Worm (Caenorhabditis elegans) whole organism, L2 larva: ENCODE data around the gene C16D9.5.

ENCODE experiments used
- C34F6.9 ChIP-seq: fragments of 150-350 bp; optimal IDR thresholded peaks from 2 replicates; lab custom pipeline; 2014; ENCODE audit warnings: missing biosample characterization, missing genetic modification characterization
- R02D3.7 ChIP-seq: fragments of 150-350 bp; optimal IDR thresholded peaks from 2 replicates; lab custom pipeline; 2014; ENCODE audit warnings: missing biosample characterization, missing genetic modification characterization
- ZK546.5 ChIP-seq: sonication (generic microtip); optimal IDR thresholded peaks from 2 replicates; lab custom pipeline; 2017; ENCODE audit warnings: missing biosample characterization, missing genetic modification characterization
- aly-2 ChIP-seq: fragments of 150-350 bp; optimal IDR thresholded peaks from 2 replicates; lab custom pipeline; 2014; ENCODE audit warnings: missing biosample characterization, missing genetic modification characterization
- ama-1 ChIP-seq: fragments of 150-350 bp; optimal IDR thresholded peaks from 2 replicates; lab custom pipeline; 2018; ENCODE audit warnings: inconsistent platforms
- blmp-1 ChIP-seq: sonication (generic microtip); optimal IDR thresholded peaks from 2 replicates; lab custom pipeline; 2017; ENCODE audit warnings: missing genetic modification characterization, mild to moderate bottlenecking, missing compliant biosample characterization, antibody characterized with exemption, moderate library complexity; ENCODE audit not compliant: insufficient read depth
- ceh-16 ChIP-seq: fragments of 150-350 bp; optimal IDR thresholded peaks from 2 replicates; lab custom pipeline; 2014; ENCODE audit warnings: missing biosample characterization, missing genetic modification characterization
- crh-2 ChIP-seq: sonication (generic microtip); optimal IDR thresholded peaks from 2 replicates; lab custom pipeline; 2017; ENCODE audit warnings: missing biosample characterization, missing genetic modification characterization
- dmd-4 ChIP-seq: sonication (generic microtip); optimal IDR thresholded peaks from 2 replicates; lab custom pipeline; 2017; ENCODE audit warnings: missing biosample characterization, missing genetic modification characterization
- egl-27 ChIP-seq: sonication (generic microtip); optimal IDR thresholded peaks from 3 replicates; lab custom pipeline; 2017; ENCODE audit warnings: missing biosample characterization, missing genetic modification reagents, missing genetic modification characterization
- elt-1 ChIP-seq: fragments of 150-350 bp; optimal IDR thresholded peaks from 2 replicates; lab custom pipeline; 2014; ENCODE audit warnings: missing biosample characterization, missing genetic modification characterization
- elt-3 ChIP-seq: sonication (generic microtip); optimal IDR thresholded peaks from 2 replicates; lab custom pipeline; 2017; ENCODE audit warnings: missing biosample characterization, missing genetic modification characterization
- lin-11 ChIP-seq: fragments of 150-350 bp; sonication (generic microtip); optimal IDR thresholded peaks from 2 replicates; lab custom pipeline; 2014; ENCODE audit warnings: missing biosample characterization, missing genetic modification characterization, inconsistent platforms, mixed read lengths
- lin-13 ChIP-seq: fragments of 150-350 bp; optimal IDR thresholded peaks from 2 replicates; lab custom pipeline; 2014; ENCODE audit warnings: missing biosample characterization, missing genetic modification reagents, missing genetic modification characterization
- lsy-2 ChIP-seq, 2 experiments: fragments of 150-350 bp in 1 of 2; sonication (generic microtip) in 1 of 2; optimal IDR thresholded peaks; 2 replicates each; lab custom pipeline; 2014 to 2017; ENCODE audit warnings: missing biosample characterization in 2 of 2, missing genetic modification characterization in 2 of 2
- mab-5 ChIP-seq: fragments of 150-350 bp; optimal IDR thresholded peaks from 2 replicates; lab custom pipeline; 2014; ENCODE audit warnings: missing biosample characterization, missing genetic modification characterization
- nhr-12 ChIP-seq: fragments of 150-350 bp; optimal IDR thresholded peaks from 2 replicates; lab custom pipeline; 2014; ENCODE audit warnings: missing biosample characterization, missing genetic modification characterization
- nhr-129 ChIP-seq: fragments of 150-350 bp; optimal IDR thresholded peaks from 2 replicates; lab custom pipeline; 2014; ENCODE audit warnings: missing biosample characterization, missing genetic modification characterization
- nhr-21 ChIP-seq: fragments of 150-350 bp; optimal IDR thresholded peaks from 2 replicates; lab custom pipeline; 2014; ENCODE audit warnings: missing biosample characterization, missing genetic modification characterization
- nhr-23 ChIP-seq: fragments of 150-350 bp; optimal IDR thresholded peaks from 2 replicates; lab custom pipeline; 2014; ENCODE audit warnings: missing biosample characterization, missing genetic modification reagents, missing genetic modification characterization
- nhr-237 ChIP-seq: fragments of 150-350 bp; optimal IDR thresholded peaks from 2 replicates; lab custom pipeline; 2014; ENCODE audit warnings: missing biosample characterization, missing genetic modification characterization
- nhr-25 ChIP-seq: fragments of 150-350 bp; sonication (generic microtip); optimal IDR thresholded peaks from 3 replicates; lab custom pipeline; 2014; ENCODE audit warnings: missing biosample characterization, missing genetic modification characterization
- nhr-6 ChIP-seq: fragments of 150-350 bp; optimal IDR thresholded peaks from 2 replicates; lab custom pipeline; 2014; ENCODE audit warnings: missing biosample characterization, missing genetic modification characterization
- nhr-77 ChIP-seq: fragments of 150-350 bp; optimal IDR thresholded peaks from 2 replicates; lab custom pipeline; 2014; ENCODE audit warnings: missing biosample characterization, missing genetic modification characterization
- sem-4 ChIP-seq: fragments of 150-350 bp; optimal IDR thresholded peaks from 2 replicates; lab custom pipeline; 2014; ENCODE audit warnings: missing biosample characterization, missing genetic modification reagents, missing genetic modification characterization
- skn-1 ChIP-seq: sonication (generic microtip); optimal IDR thresholded peaks from 2 replicates; lab custom pipeline; 2017; ENCODE audit warnings: missing biosample characterization, missing genetic modification characterization
- sma-3 ChIP-seq: sonication (generic microtip); optimal IDR thresholded peaks from 2 replicates; lab custom pipeline; 2016; ENCODE audit warnings: missing genetic modification reagents, missing genetic modification characterization, missing compliant biosample characterization
- sma-9 ChIP-seq, 2 experiments: fragments of 150-350 bp in 1 of 2; sonication (generic microtip) in 1 of 2; optimal IDR thresholded peaks; 2 replicates each; lab custom pipeline; 2014 to 2016; ENCODE audit warnings: missing genetic modification characterization in 2 of 2, mild to moderate bottlenecking in 1 of 2, missing biosample characterization in 1 of 2, missing compliant biosample characterization in 1 of 2, missing genetic modification reagents in 1 of 2, moderate library complexity in 1 of 2
- unc-39 ChIP-seq: fragments of 150-350 bp; optimal IDR thresholded peaks from 2 replicates; lab custom pipeline; 2014; ENCODE audit warnings: missing biosample characterization, missing genetic modification characterization
- unc-55 ChIP-seq: fragments of 150-350 bp; sonication (generic microtip); optimal IDR thresholded peaks from 3 replicates; lab custom pipeline; 2014; ENCODE audit warnings: missing biosample characterization, missing genetic modification reagents, missing genetic modification characterization
- zag-1 ChIP-seq: fragments of 150-350 bp; optimal IDR thresholded peaks from 2 replicates; lab custom pipeline; 2014; ENCODE audit warnings: missing biosample characterization, missing genetic modification characterization
- ztf-11 ChIP-seq: sonication (generic microtip); optimal IDR thresholded peaks from 2 replicates; lab custom pipeline; 2017; ENCODE audit warnings: missing biosample characterization, missing genetic modification characterization

C16D9.5 gene

DNA sequence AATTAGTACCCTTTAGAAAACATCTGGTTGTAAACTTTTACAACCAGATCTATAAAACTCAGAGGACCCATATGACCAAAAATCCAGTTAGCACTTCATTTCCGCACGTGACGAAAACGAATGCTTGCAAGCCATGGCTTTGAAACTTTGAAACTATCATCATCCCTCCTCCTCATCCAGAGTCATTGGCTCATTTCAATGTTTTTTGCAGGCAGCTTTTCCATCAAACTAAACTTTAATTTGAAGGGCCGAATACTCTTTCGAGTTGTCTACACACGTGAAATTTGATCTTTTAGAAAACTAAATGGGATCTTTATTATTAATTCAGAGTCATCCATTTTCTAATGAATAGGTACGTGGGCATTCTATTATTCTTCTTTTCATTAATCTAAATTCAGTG, 16.9 kb upstream of the C16D9.5 start:
- TF ChIP-seq mab-5 (tag; lab: Kevin White, UChicago) (no peak), sma-3 (no peak), lin-11 (tag; lab: Kevin White, UChicago) (no peak), ztf-11 (no peak), blmp-1 (no peak), elt-3 (tag; lab: Kevin White, UChicago) (no peak), unc-39 (no peak), R02D3.7 (tag; lab: Kevin White, UChicago) (no peak), egl-27 (tag; lab: Kevin White, UChicago) (no peak), sem-4 (tag; lab: Kevin White, UChicago) (no peak), elt-1 (tag; lab: Kevin White, UChicago) (no peak)
- TF ChIP-seq, all 48 proteins: peak for 0

DNA sequence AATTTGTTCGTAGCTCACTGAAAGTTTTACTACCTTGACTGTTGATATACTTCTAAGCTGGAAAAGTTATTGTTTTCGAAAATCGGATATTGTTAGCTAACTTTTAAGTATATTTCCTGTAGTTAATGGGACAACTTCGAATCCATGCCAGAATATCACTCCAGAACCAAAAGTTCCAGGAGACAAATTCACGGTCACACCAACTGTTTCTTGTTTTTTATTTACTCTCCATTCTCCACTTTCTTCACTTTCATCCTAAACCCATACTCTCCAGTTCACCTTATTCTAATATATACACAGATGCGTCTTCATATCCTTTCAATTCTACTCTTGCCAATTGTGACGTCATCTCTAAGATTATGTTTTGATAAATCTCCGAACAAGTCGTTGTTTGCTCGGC, 13.7 kb upstream of the C16D9.5 start, which contains the start of gene C16D9.1:
Gene C16D9.1 (plus strand): TSS at position 301 of the 400 bp plus-strand sequence.
- no peak for TF ChIP-seq nhr-129 (tag; lab: Kevin White, UChicago)

DNA sequence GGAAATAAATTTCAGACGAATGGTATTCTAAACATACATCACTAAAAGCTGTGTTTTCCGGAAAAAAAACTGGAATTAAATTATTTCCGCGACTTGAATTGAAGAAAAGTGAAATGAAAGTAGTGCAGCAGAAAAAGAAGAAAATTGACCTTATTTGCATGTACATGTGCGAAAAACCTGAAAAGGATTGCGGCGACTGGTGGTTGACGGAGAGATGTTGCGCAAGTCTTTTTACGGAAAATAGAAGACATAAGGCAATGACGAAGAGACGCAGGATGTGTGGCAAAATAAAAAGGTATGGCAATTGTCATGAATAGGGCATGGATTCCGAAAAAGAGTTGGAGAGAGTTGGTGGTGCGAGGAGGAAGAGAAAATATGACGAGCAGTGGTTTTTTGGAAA, 9.6 kb upstream of the C16D9.5 start:
- TF ChIP-seq zag-1 (tag; lab: Kevin White, UChicago) (no peak), elt-1 (tag; lab: Kevin White, UChicago) (no peak), unc-39 (no peak), unc-55 (GFP tag; lab: Kevin White, UChicago) (no peak), ceh-16 (tag; lab: Kevin White, UChicago) (no peak)

DNA sequence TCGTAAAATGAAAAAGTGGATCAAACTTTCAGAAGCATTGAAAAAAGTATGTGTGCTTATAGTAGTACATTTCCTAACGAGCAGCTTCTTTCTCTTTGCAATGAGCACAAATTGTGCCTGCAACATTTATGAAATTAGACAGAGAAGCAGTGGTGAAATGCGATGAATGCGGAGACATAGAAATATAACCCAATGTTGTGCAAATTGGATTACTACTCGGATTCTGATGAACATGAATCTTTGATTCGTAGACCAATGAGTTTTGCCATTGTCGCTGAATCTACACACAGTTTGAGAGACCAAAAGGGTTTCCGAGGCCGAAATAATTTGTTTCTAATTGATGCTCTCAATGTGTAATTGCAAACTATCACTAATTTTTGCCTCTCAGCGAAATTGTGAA, 8.6 kb upstream of the C16D9.5 start:
- TF ChIP-seq skn-1 (tag; lab: Kevin White, UChicago) = no peak
- TF ChIP-seq elt-1 (tag; lab: Kevin White, UChicago) = no peak
- TF ChIP-seq R02D3.7 (tag; lab: Kevin White, UChicago) = no peak
- TF ChIP-seq nhr-21 (tag; lab: Kevin White, UChicago) = no peak
- TF ChIP-seq nhr-237 (tag; lab: Kevin White, UChicago) = no peak
- no peak for TF ChIP-seq dmd-4
- TF ChIP-seq ama-1 (lab: Kevin White, UChicago) = no peak

DNA sequence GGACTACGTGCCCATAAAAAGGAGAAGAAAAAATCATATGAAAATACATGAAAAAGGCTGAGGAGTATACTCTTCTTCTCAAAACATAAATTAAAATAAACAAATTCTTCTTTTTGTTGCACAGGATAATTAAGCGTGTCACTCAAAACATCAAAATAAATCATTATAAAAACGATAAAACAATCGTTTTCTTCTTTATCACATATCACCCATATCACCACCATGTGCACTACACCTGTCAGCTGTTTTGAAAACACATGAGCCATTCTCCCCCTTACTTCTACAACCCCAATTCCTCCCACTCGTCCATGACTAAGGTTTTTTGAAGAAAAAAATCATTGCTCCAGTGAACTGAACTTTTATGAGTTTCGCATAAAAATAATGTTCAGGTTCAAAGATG, 7.2 kb upstream of the C16D9.5 start:
- peak; percentile 27 for TF ChIP-seq sma-9 (GFP tag; optimal IDR thresholded peaks at IDR 0.05; lab: Kevin White, UChicago)
- no peak for TF ChIP-seq sma-9 (tag; optimal IDR thresholded peaks at IDR 0.05; lab: Kevin White, UChicago)
- peak in 1 of 2 experiments; percentile 16 for TF ChIP-seq lsy-2 (tag; optimal IDR thresholded peaks at IDR 0.05; lab: Kevin White, UChicago)
- no peak for TF ChIP-seq lin-13 (GFP tag; lab: Kevin White, UChicago)
- TF ChIP-seq dmd-4 = no peak
- no peak for TF ChIP-seq nhr-6 (tag; lab: Kevin White, UChicago)
- no peak for TF ChIP-seq zag-1 (tag; lab: Kevin White, UChicago)
- no peak for TF ChIP-seq ceh-16 (tag; lab: Kevin White, UChicago)
- peak; percentile 34 for TF ChIP-seq nhr-129 (tag; lab: Kevin White, UChicago)
- TF ChIP-seq ama-1 (lab: Kevin White, UChicago) = no peak
- TF ChIP-seq mab-5 (tag; lab: Kevin White, UChicago) = peak; percentile 33

DNA sequence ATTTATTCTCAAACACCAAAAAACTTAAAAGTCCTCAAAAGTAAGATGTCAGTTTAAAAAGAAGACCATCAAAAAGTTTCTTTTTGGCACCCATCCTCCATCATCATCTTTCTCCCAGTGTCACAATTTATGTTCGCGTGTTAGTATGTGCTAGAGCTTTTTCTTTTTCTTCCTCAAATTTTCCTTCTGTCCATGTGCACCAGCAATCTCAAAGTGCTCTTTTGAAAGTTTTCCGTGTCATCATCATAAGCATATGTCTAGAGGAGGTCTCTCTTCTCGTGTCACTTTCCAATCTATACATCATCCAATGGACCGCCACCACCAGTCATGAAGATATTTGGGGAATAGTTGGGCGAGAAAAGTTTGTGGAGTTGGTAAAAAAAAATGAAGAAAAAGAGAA, 5.7 kb upstream of the C16D9.5 start:
- TF ChIP-seq nhr-129 (tag; lab: Kevin White, UChicago) (peak; percentile 18), egl-27 (tag; lab: Kevin White, UChicago) (no peak), ceh-16 (tag; lab: Kevin White, UChicago) (no peak), crh-2 (no peak), C34F6.9 (tag; lab: Kevin White, UChicago) (peak; percentile 16), nhr-12 (tag; lab: Kevin White, UChicago) (no peak), ZK546.5 (tag; lab: Kevin White, UChicago) (no peak)

DNA sequence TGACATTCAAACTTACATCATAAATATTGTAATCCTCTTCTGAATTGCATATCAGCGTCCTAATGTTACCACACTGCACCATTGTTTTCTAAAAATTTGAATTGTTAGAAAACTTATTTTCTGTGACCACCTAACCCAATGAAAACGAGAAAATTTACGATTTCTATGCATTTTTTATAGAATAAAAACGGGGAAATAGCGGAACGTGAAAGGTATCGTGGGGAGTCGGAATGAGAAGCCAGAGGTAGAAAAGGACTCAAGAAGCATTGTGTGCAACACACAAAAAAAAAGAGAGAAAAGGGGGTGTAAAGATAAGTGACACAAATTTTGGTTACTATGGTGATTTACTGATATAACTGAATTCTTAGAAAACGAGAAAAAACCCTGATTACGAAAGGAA, 4.9 kb upstream of the C16D9.5 start, which contains the start of gene C16D9.6:
Gene C16D9.6 (minus strand): TSS at position 101 of the 400 bp plus-strand sequence.
- TF ChIP-seq lin-11 (tag; lab: Kevin White, UChicago) (no peak), nhr-23 (no peak), nhr-237 (tag; lab: Kevin White, UChicago) (no peak), nhr-12 (tag; lab: Kevin White, UChicago) (no peak), ama-1 (lab: Kevin White, UChicago) (no peak), nhr-25 (no peak), unc-39 (no peak), aly-2 (tag; lab: Kevin White, UChicago) (no peak), nhr-77 (tag; lab: Kevin White, UChicago) (no peak), crh-2 (no peak), dmd-4 (no peak), zag-1 (tag; lab: Kevin White, UChicago) (no peak), C34F6.9 (tag; lab: Kevin White, UChicago) (no peak)
